Worm (Caenorhabditis elegans): ENCODE measurements around the gene H37A05.2.

The H37A05.2 gene

ce11 chrV:13638040-13638439 is 4.0 kb upstream of the H37A05.2 start:
- no peak for TF ChIP-seq elt-1 (tag; optimal IDR thresholded peaks at IDR 0.05)
- no peak for TF ChIP-seq F13H6.1 (tag; optimal IDR thresholded peaks at IDR 0.05)
- TF ChIP-seq crh-2 (tag; optimal IDR thresholded peaks at IDR 0.05) = peak; percentile 37
- no peak for TF ChIP-seq nhr-25 (tag; optimal IDR thresholded peaks at IDR 0.05)
- TF ChIP-seq ztf-11 (tag; optimal IDR thresholded peaks at IDR 0.05) = no peak
- no peak for TF ChIP-seq dmd-4 (tag; optimal IDR thresholded peaks at IDR 0.05)
- TF ChIP-seq lin-11 (tag; optimal IDR thresholded peaks at IDR 0.05) = no peak
- TF ChIP-seq Y55F3AM.14 (GFP tag; optimal IDR thresholded peaks at IDR 0.05) = no peak
- peak; percentile 79 for TF ChIP-seq fos-1 (tag; optimal IDR thresholded peaks at IDR 0.05)
- no peak for TF ChIP-seq skn-1 (tag; optimal IDR thresholded peaks at IDR 0.05)
- TF ChIP-seq gmeb-1 (tag; optimal IDR thresholded peaks at IDR 0.05) = no peak
- no peak for TF ChIP-seq alr-1 (tag; optimal IDR thresholded peaks at IDR 0.05)
- no peak for TF ChIP-seq nhr-23 (tag; optimal IDR thresholded peaks at IDR 0.05)
- TF ChIP-seq lin-13 (GFP tag; optimal IDR thresholded peaks at IDR 0.05) = no peak
- TF ChIP-seq blmp-1 (tag; optimal IDR thresholded peaks at IDR 0.05; ENCODE audit: insufficient read depth) = no peak
- TF ChIP-seq snpc-4 (tag; optimal IDR thresholded peaks at IDR 0.05) = no peak
- no peak for TF ChIP-seq nhr-129 (tag; optimal IDR thresholded peaks at IDR 0.05)
- TF ChIP-seq sma-9 (GFP tag; optimal IDR thresholded peaks at IDR 0.05) = peak; percentile 53
- no peak for TF ChIP-seq sma-9 (tag; optimal IDR thresholded peaks at IDR 0.05)
- TF ChIP-seq unc-62 (GFP tag; optimal IDR thresholded peaks at IDR 0.05) = no peak

- TF ChIP-seq lsy-2 (tag; optimal IDR thresholded peaks at IDR 0.05) = no peak
- TF ChIP-seq ceh-16 (tag; optimal IDR thresholded peaks at IDR 0.05) = no peak
Observed at ce11 chrV:13636411-13636810, 2.4 kb upstream of the H37A05.2 start.

ce11 chrV:13627103-13627623 is 6.9 kb downstream of the H37A05.2 start, which contains the start of gene sde-2:
sde-2 (plus strand) TSS chrV:13627573.
- TF ChIP-seq skn-1 (tag; optimal IDR thresholded peaks at IDR 0.05) (no peak), lin-13 (GFP tag; optimal IDR thresholded peaks at IDR 0.05) (no peak), nhr-11 (tag; optimal IDR thresholded peaks at IDR 0.05) (no peak), lsy-2 (tag; optimal IDR thresholded peaks at IDR 0.05) (no peak), crh-2 (tag; optimal IDR thresholded peaks at IDR 0.05) (no peak), Y55F3AM.14 (GFP tag; optimal IDR thresholded peaks at IDR 0.05) (no peak), sem-4 (tag; optimal IDR thresholded peaks at IDR 0.05) (no peak), ZK546.5 (tag; optimal IDR thresholded peaks at IDR 0.05) (no peak), unc-55 (GFP tag; optimal IDR thresholded peaks at IDR 0.05) (peak; percentile 8), nhr-129 (tag; optimal IDR thresholded peaks at IDR 0.05) (peak; percentile 52), zag-1 (tag; optimal IDR thresholded peaks at IDR 0.05) (no peak), ztf-1 (GFP tag; conservative IDR thresholded peaks at IDR 0.05) (no peak), F13H6.1 (tag; optimal IDR thresholded peaks at IDR 0.05) (no peak), C34F6.9 (tag; optimal IDR thresholded peaks at IDR 0.05) (peak; percentile 72)

ce11 chrV:13625517-13626097 is 8.4 kb downstream of the H37A05.2 start, which contains the start of the genes nduv-2 and F53F4.12:
nduv-2 (minus strand) TSS chrV:13625567.
F53F4.12 (plus strand) TSS chrV:13626047.
- TF ChIP-seq sma-3 (GFP tag; optimal IDR thresholded peaks at IDR 0.05) (no peak), crh-2 (tag; optimal IDR thresholded peaks at IDR 0.05) (no peak), mab-5 (tag; optimal IDR thresholded peaks at IDR 0.05) (no peak), alr-1 (tag; optimal IDR thresholded peaks at IDR 0.05) (no peak), C34F6.9 (tag; optimal IDR thresholded peaks at IDR 0.05) (peak; percentile 42), sma-9 (GFP tag; optimal IDR thresholded peaks at IDR 0.05) (no peak), sma-9 (tag; optimal IDR thresholded peaks at IDR 0.05) (no peak), R02D3.7 (tag; optimal IDR thresholded peaks at IDR 0.05) (peak; percentile 23), zag-1 (tag; optimal IDR thresholded peaks at IDR 0.05) (no peak), nhr-237 (tag; optimal IDR thresholded peaks at IDR 0.05) (no peak), ztf-1 (GFP tag; conservative IDR thresholded peaks at IDR 0.05) (no peak), Y55F3AM.14 (GFP tag; optimal IDR thresholded peaks at IDR 0.05) (no peak), nhr-129 (tag; optimal IDR thresholded peaks at IDR 0.05) (peak; percentile 33), lin-11 (tag; optimal IDR thresholded peaks at IDR 0.05) (peak; percentile 10), elt-1 (tag; optimal IDR thresholded peaks at IDR 0.05) (no peak), unc-55 (GFP tag; optimal IDR thresholded peaks at IDR 0.05) (peak; percentile 70), skn-1 (tag; optimal IDR thresholded peaks at IDR 0.05) (no peak), nhr-25 (tag; optimal IDR thresholded peaks at IDR 0.05) (no peak), ama-1 (optimal IDR thresholded peaks at IDR 0.05) (no peak), dmd-4 (tag; optimal IDR thresholded peaks at IDR 0.05) (no peak), ceh-16 (tag; optimal IDR thresholded peaks at IDR 0.05) (no peak), blmp-1 (tag; optimal IDR thresholded peaks at IDR 0.05; ENCODE audit: insufficient read depth) (no peak), nhr-21 (tag; optimal IDR thresholded peaks at IDR 0.05) (no peak), nhr-77 (tag; optimal IDR thresholded peaks at IDR 0.05) (no peak), nhr-10 (tag; optimal IDR thresholded peaks at IDR 0.05) (no peak), nhr-23 (tag; optimal IDR thresholded peaks at IDR 0.05) (no peak), ztf-4 (tag; optimal IDR thresholded peaks at IDR 0.05) (no peak), ZK546.5 (tag; optimal IDR thresholded peaks at IDR 0.05) (no peak), sem-4 (tag; optimal IDR thresholded peaks at IDR 0.05) (no peak), unc-39 (tag; optimal IDR thresholded peaks at IDR 0.05) (no peak), fos-1 (tag; optimal IDR thresholded peaks at IDR 0.05) (no peak), ceh-82 (tag; optimal IDR thresholded peaks at IDR 0.05) (no peak), peb-1 (tag; optimal IDR thresholded peaks at IDR 0.05) (no peak)
